Fruit fly (Drosophila melanogaster): ENCODE results near the gene CG14260.

Gene CG14260

DNA sequence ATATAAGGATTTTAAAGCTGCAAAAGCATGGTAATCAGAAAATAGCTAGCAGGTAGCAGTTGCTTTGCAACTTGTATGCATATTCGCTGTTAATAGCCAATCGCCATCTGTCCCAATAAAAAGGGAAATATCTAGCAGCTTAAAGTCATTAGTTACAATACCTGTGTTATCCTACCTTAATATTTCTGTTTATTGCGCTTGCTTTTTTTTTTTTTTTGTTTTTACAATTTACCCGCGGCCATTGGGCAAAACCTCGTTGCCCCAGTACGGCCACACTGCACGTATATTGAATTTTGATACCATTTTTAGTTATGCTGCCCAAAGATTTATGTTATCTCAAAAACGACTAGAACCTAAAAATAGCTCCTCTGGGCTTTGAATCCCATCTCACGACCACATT, 7.0 kb downstream of the CG14260 start:
- TF ChIP-seq dac (GFP tag; optimal IDR thresholded peaks at IDR 0.05), result no peak
- TF ChIP-seq Eip78C (GFP tag), result peak; percentile 46
- TF ChIP-seq Gug (GFP tag; IDR thresholded peaks at IDR 0.05), result no peak
- TF ChIP-seq CG3032 (tag; optimal IDR thresholded peaks at IDR 0.05), result peak; percentile 15
- peak; percentile 31 for TF ChIP-seq Sox14 (GFP tag; optimal IDR thresholded peaks at IDR 0.05)
- no peak for TF ChIP-seq CG10669 (GFP tag; optimal IDR thresholded peaks at IDR 0.05)
- TF ChIP-seq ss (GFP tag; optimal IDR thresholded peaks at IDR 0.05), result peak in 1 of 2 experiments; percentile 22
- TF ChIP-seq CG15336 (GFP tag; IDR thresholded peaks at IDR 0.05), result no peak
- no peak for TF ChIP-seq OdsH (GFP tag; optimal IDR thresholded peaks at IDR 0.05)
- no peak for TF ChIP-seq Smox (GFP tag; optimal IDR thresholded peaks at IDR 0.05)
- TF ChIP-seq CG6163 (GFP tag; IDR thresholded peaks at IDR 0.05), result no peak
- no peak for TF ChIP-seq Blimp-1 (GFP tag; optimal IDR thresholded peaks at IDR 0.05)
- TF ChIP-seq Ets21C (GFP tag; optimal IDR thresholded peaks at IDR 0.05), result no peak
- TF ChIP-seq salr (GFP tag; optimal IDR thresholded peaks at IDR 0.05), result no peak
- TF ChIP-seq Lpt (GFP tag; optimal IDR thresholded peaks at IDR 0.05), result no peak
- TF ChIP-seq topi (GFP tag; optimal IDR thresholded peaks at IDR 0.05), result no peak
- no peak for TF ChIP-seq Ets96B (tag; optimal IDR thresholded peaks at IDR 0.05)

DNA sequence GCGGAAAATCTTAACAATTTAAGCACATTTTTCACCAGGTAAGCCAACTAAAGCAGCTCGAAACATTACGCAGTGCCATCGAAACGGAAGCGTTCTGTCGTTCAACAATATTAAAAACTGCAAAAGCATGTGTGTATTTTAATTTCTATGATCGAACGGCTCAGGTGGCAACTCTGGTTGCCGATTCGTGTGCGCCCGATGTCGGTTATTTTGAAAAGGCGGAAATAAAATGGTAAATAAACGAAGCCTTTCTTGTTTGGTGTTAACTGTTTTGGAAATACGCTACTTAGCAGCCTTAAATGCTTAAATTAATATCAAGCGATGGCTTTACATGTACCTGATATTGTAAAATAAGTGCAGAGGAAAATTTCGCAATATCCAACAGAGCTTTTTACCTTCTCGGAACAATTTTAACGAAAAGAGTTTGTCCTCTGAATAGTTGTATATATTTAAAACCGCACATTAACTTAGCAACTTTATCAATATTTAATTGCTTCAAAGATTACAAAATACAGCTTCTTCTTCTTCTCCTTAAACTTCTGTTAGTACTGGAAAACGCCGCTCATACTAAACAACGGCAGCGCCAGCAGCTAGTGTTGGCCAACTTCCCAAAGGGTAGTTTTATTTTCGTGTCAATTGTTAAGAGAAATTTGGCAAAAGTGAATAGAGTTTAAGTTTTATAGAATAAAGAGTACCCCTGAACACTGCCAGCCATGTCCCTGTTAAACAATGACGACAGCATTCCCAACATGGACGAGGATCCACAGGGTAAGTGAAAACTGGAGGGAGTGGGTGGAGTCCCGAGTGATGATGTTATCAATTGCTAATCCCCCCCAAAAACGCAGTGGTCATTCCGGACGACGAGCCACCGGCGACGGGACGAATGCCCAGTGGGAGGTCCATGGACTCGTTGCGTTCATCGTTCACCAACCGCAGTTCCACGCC, 8.1 kb downstream of the CG14260 start, which contains the start of gene CG5934:
Gene CG5934, plus strand, starts transcription at position 588 of the 945 bp plus-strand sequence.
- TF ChIP-seq pdm3 (GFP tag; optimal IDR thresholded peaks at IDR 0.05), result peak; percentile 43
- TF ChIP-seq svp (GFP tag), result peak; percentile 50
- no peak for TF ChIP-seq Sox102F (GFP tag; optimal IDR thresholded peaks at IDR 0.05)
- no peak for TF ChIP-seq CG6854 (GFP tag; optimal IDR thresholded peaks at IDR 0.05)
- peak; percentile 46 for TF ChIP-seq CG3919 (GFP tag; optimal IDR thresholded peaks at IDR 0.05)
- TF ChIP-seq CG6792 (GFP tag; optimal IDR thresholded peaks at IDR 0.05), result peak; percentile 26
- TF ChIP-seq CG8319 (GFP tag; optimal IDR thresholded peaks at IDR 0.05), result no peak
- TF ChIP-seq Sox14 (GFP tag; optimal IDR thresholded peaks at IDR 0.05), result peak; percentile 52
- peak; percentile 31 for TF ChIP-seq topi (GFP tag; optimal IDR thresholded peaks at IDR 0.05)
- no peak for TF ChIP-seq CG4318 (GFP tag; optimal IDR thresholded peaks at IDR 0.05)
- peak; percentile 52 for TF ChIP-seq esn (GFP tag; optimal IDR thresholded peaks at IDR 0.05)
- no peak for TF ChIP-seq CG11294 (GFP tag; IDR thresholded peaks at IDR 0.05)
- peak; percentile 15 for TF ChIP-seq CG34406 (GFP tag; optimal IDR thresholded peaks at IDR 0.05)
- peak; percentile 10 for TF ChIP-seq CG11902 (GFP tag; optimal IDR thresholded peaks at IDR 0.05)
- TF ChIP-seq Eip75B (GFP tag; optimal IDR thresholded peaks at IDR 0.05), result peak; percentile 46
- peak; percentile 18 for TF ChIP-seq fkh (GFP tag; optimal IDR thresholded peaks at IDR 0.05)
- peak; percentile 47; the same call in 1 of the 3 replicates for TF ChIP-seq CG6163 (GFP tag; IDR thresholded peaks at IDR 0.05)
- peak; percentile 26 for TF ChIP-seq achi (GFP tag; optimal IDR thresholded peaks at IDR 0.05)
- TF ChIP-seq CG10669 (GFP tag; optimal IDR thresholded peaks at IDR 0.05), result peak; percentile 1
- TF ChIP-seq CG32006 (GFP tag; optimal IDR thresholded peaks at IDR 0.05), result peak; percentile 3
- TF ChIP-seq cyc (GFP tag; optimal IDR thresholded peaks at IDR 0.05), result peak; percentile 53
- peak; percentile 61 for TF ChIP-seq Eip78C (GFP tag)
- TF ChIP-seq Eip93F (GFP tag; optimal IDR thresholded peaks at IDR 0.05), result no peak
- TF ChIP-seq ss (GFP tag; optimal IDR thresholded peaks at IDR 0.05), result peak in 1 of 2 experiments; percentile 44
- peak; percentile 48 for TF ChIP-seq CG31627 (GFP tag; optimal IDR thresholded peaks at IDR 0.05)
- TF ChIP-seq CG3032 (tag; optimal IDR thresholded peaks at IDR 0.05), result peak; percentile 2
- peak; percentile 6 for TF ChIP-seq CG6808 (GFP tag; optimal IDR thresholded peaks at IDR 0.05)
- peak; percentile 11 for TF ChIP-seq acj6 (GFP tag; optimal IDR thresholded peaks at IDR 0.05)
- TF ChIP-seq net (GFP tag; optimal IDR thresholded peaks at IDR 0.05), result peak; percentile 19
- TF ChIP-seq vri (GFP tag; optimal IDR thresholded peaks at IDR 0.05), result peak; percentile 56
- TF ChIP-seq Hr39 (GFP tag; optimal IDR thresholded peaks at IDR 0.05), result peak; percentile 29
- TF ChIP-seq Hr38 (GFP tag; optimal IDR thresholded peaks at IDR 0.05), result no peak
- TF ChIP-seq CG6276 (GFP tag; optimal IDR thresholded peaks at IDR 0.05), result peak; percentile 73
- TF ChIP-seq lz (GFP tag; optimal IDR thresholded peaks at IDR 0.05), result peak; percentile 35
